Worm (Caenorhabditis elegans): ENCODE results near the gene Y62F5A.12.

Gene Y62F5A.12

ce11 chrII:11537115-11537514, 2.8 kb upstream of the Y62F5A.12 start (continued):
- no peak for TF ChIP-seq rpc-1 (optimal IDR thresholded peaks at IDR 0.05)
- no peak for TF ChIP-seq rpc-1 (tag; optimal IDR thresholded peaks at IDR 0.05)
- no peak for TF ChIP-seq nhr-80 (tag; optimal IDR thresholded peaks at IDR 0.05)
- no peak for TF ChIP-seq nhr-90 (tag; optimal IDR thresholded peaks at IDR 0.05)
- TF ChIP-seq attf-5 (GFP tag; optimal IDR thresholded peaks at IDR 0.05) = no peak
- TF ChIP-seq madf-3 (GFP tag; IDR thresholded peaks at IDR 0.05) = peak; percentile 92
- TF ChIP-seq ama-1 (optimal IDR thresholded peaks at IDR 0.05) = no peak
- TF ChIP-seq ama-1 (GFP tag; optimal IDR thresholded peaks at IDR 0.05) = no peak
- peak; percentile 80 for TF ChIP-seq lsl-1 (GFP tag; optimal IDR thresholded peaks at IDR 0.05)
- 0 out of 2 replicates have a peak, but pooled peaks have one; percentile 38 for TF ChIP-seq attf-3 (GFP tag; conservative IDR thresholded peaks at IDR 0.05)
- no peak for TF ChIP-seq sdz-38 (tag; optimal IDR thresholded peaks at IDR 0.05)
- TF ChIP-seq D2030.7 (GFP tag; IDR thresholded peaks at IDR 0.05) = peak; percentile 95
- TF ChIP-seq ekl-4 (GFP tag; IDR thresholded peaks at IDR 0.05) = peak; percentile 64
- TF ChIP-seq ceh-27 (GFP tag; optimal IDR thresholded peaks at IDR 0.05) = peak; percentile 6
- TF ChIP-seq F57C9.4 (tag; optimal IDR thresholded peaks at IDR 0.05) = no peak
- peak; percentile 90 for TF ChIP-seq hsf-1 (GFP tag; IDR thresholded peaks at IDR 0.05)
- peak; percentile 78 for TF ChIP-seq C17E4.6 (GFP tag; IDR thresholded peaks at IDR 0.05)
- TF ChIP-seq F33H1.4 (GFP tag; IDR thresholded peaks at IDR 0.05) = peak; percentile 79
- TF ChIP-seq snpc-4 (GFP tag; optimal IDR thresholded peaks at IDR 0.05) = no peak
- TF ChIP-seq snpc-4 (tag; optimal IDR thresholded peaks at IDR 0.05) = peak in 2 of 4 experiments; percentile 19 to 23
- TF ChIP-seq hlh-26 (GFP tag; conservative IDR thresholded peaks at IDR 0.05) = no peak
- TF ChIP-seq hmg-1.2 (GFP tag; IDR thresholded peaks at IDR 0.05) = peak; percentile 92
- no peak for TF ChIP-seq pha-4 (tag; optimal IDR thresholded peaks at IDR 0.05)
- no peak for TF ChIP-seq hmg-20 (GFP tag; IDR thresholded peaks at IDR 0.05)
- no peak for TF ChIP-seq somi-1 (GFP tag; optimal IDR thresholded peaks at IDR 0.05)
- no peak for TF ChIP-seq F57A8.1 (GFP tag; optimal IDR thresholded peaks at IDR 0.05)

ce11 chrII:11536505-11536904, 2.2 kb upstream of the Y62F5A.12 start:
- TF ChIP-seq xnd-1 (tag; optimal IDR thresholded peaks at IDR 0.05) (peak; percentile 72), zfh-2 (GFP tag; conservative IDR thresholded peaks at IDR 0.05) (no peak), F33H1.4 (GFP tag; IDR thresholded peaks at IDR 0.05) (peak; percentile 31; the same call in 1 of the 2 replicates), lin-40 (tag; optimal IDR thresholded peaks at IDR 0.05) (no peak), ama-1 (optimal IDR thresholded peaks at IDR 0.05) (no peak), ama-1 (GFP tag; optimal IDR thresholded peaks at IDR 0.05) (no peak), lsl-1 (GFP tag; optimal IDR thresholded peaks at IDR 0.05) (peak; percentile 81), madf-6 (GFP tag; IDR thresholded peaks at IDR 0.05) (peak; percentile 92), D2030.7 (GFP tag; IDR thresholded peaks at IDR 0.05) (0 out of 2 replicates have a peak, but pooled peaks have one; percentile 28), K12H6.12 (tag; optimal IDR thresholded peaks at IDR 0.05) (no peak), F52B5.7 (tag; optimal IDR thresholded peaks at IDR 0.05) (no peak), madf-8 (GFP tag; conservative IDR thresholded peaks at IDR 0.05) (peak; percentile 93), lin-35 (GFP tag; optimal IDR thresholded peaks at IDR 0.05) (no peak)

ce11 chrII:11535924-11536323, 1.6 kb upstream of the Y62F5A.12 start:
- TF ChIP-seq F22D6.2 (tag; optimal IDR thresholded peaks at IDR 0.05) = no peak
- no peak for TF ChIP-seq let-526 (GFP tag; IDR thresholded peaks at IDR 0.05)
- TF ChIP-seq ztf-28 (GFP tag; IDR thresholded peaks at IDR 0.05) = no peak
- TF ChIP-seq cebp-2 (GFP tag; IDR thresholded peaks at IDR 0.05) = no peak
- TF ChIP-seq F37B4.10 (GFP tag; IDR thresholded peaks at IDR 0.05) = no peak
- TF ChIP-seq snpc-3.4 (tag; optimal IDR thresholded peaks at IDR 0.05) = no peak

All from whole organism, young adult.